Worm (Caenorhabditis elegans) whole organism, midembryonic: Measurements from ENCODE around the gene ugt-53.

ENCODE experiments used
- T22C8.4 ChIP-seq: fragments of 200-800 bp; sonication (Bioruptor generic); IDR thresholded peaks from 2 replicates; pipeline ENCODE4 v1.3.6; 2022; ENCODE audit warnings: missing genetic modification characterization, missing compliant biosample characterization
- cog-1 ChIP-seq: sonication (generic microtip); optimal IDR thresholded peaks from 2 replicates; lab custom pipeline; 2016; ENCODE audit warnings: missing genetic modification characterization, missing compliant biosample characterization
- flt-1 ChIP-seq: fragments of 200-800 bp; sonication (Bioruptor generic); IDR thresholded peaks from 2 replicates; pipeline ENCODE4 v1.3.6; 2022; ENCODE audit warnings: missing genetic modification characterization, missing compliant biosample characterization
- klf-2 ChIP-seq: fragments of 200-800 bp; sonication (Bioruptor generic); conservative IDR thresholded peaks from 2 replicates; pipeline ENCODE4 v1.3.6; 2022; ENCODE audit warnings: missing genetic modification reagents, missing genetic modification characterization, missing compliant biosample characterization
- med-1 ChIP-seq: sonication (generic microtip); optimal IDR thresholded peaks from 2 replicates; lab custom pipeline; 2017; ENCODE audit warnings: missing genetic modification characterization, mild to moderate bottlenecking, missing compliant biosample characterization, antibody characterized with exemption, missing genetic modification reagents; ENCODE audit not compliant: insufficient read depth
- ref-1 ChIP-seq: fragments of 200-800 bp; sonication (Bioruptor generic); conservative IDR thresholded peaks from 2 replicates; pipeline ENCODE4 v1.3.6; 2022; ENCODE audit warnings: missing genetic modification reagents, missing genetic modification characterization, missing compliant biosample characterization
- tab-1 ChIP-seq: fragments of 200-800 bp; sonication (Bioruptor generic); IDR thresholded peaks from 2 replicates; pipeline ENCODE4 v1.3.6; 2022; ENCODE audit warnings: missing genetic modification characterization, missing compliant biosample characterization
- ztf-23 ChIP-seq: fragments of 200-800 bp; sonication (Bioruptor generic); IDR thresholded peaks from 2 replicates; pipeline ENCODE4 v1.3.6; 2022; ENCODE audit warnings: missing genetic modification reagents, missing genetic modification characterization, missing compliant biosample characterization
- ztf-29 ChIP-seq: fragments of 200-800 bp; sonication (Bioruptor generic); IDR thresholded peaks from 2 replicates; pipeline ENCODE4 v1.3.6; 2022; ENCODE audit warnings: missing genetic modification reagents, missing genetic modification characterization, missing compliant biosample characterization

The ugt-53 gene

DNA sequence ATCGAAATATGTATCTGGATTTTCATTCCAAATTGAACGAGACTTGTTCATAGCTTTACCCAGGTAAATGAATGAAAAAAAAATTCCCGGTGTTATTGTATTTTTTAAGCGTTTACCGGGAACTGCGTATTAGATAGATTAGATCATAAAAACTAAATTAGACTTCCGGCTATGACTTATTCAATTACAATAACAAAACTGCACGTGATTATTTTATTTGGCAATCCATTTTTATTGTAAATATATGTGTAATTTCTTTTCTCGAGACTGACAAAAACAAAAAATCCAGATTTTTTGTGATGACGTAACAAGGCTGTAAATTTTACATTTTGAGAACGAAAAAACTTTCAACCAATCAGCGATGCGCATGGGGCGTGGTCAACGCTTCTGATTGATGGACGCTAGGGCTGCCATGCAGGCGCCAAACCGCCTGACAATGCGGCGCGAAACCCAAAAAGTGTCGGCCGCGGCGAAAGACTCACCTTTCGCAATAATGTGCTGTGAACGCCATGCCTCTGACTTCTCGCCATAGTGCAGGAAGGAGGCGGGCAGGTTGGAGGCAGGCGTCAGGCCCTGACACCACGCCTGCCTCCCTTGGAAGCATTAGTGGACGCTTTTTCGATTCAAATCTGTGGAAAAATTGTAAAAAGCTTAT, 27.4 kb upstream of the ugt-53 start, which contains the start of gene srh-36:
TSS of gene srh-36 (minus strand) at position 51 of the 655 bp plus-strand sequence.
- TF ChIP-seq T22C8.4 (GFP tag; lab: Robert Waterston, UW) (no peak), cog-1 (no peak)

DNA sequence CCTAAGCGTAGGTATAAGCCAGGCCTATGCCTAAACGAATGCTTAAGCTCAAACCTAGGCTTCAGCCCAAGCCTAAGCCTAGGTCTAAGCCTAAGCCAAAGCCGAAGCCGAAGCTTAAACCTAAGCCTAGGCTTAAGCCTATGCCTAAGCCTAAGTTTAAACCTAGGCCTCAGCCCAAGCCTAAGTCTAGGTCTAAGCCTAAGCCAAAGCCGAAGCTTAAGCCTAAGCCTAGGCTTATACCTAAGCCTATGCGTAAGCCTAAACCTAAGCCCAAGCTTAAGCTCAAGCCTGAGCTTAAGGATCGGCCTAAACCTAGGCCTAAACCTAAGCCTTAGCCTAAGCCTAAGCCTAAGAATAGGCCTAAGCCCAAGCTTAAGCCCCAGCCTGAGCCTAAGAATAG, 23.2 kb upstream of the ugt-53 start:
- no peak for TF ChIP-seq med-1 (GFP tag; lab: Kevin White, UChicago)
- TF ChIP-seq ztf-29 (GFP tag; lab: Robert Waterston, UW) = 0 out of 2 replicates have a peak, but pooled peaks have one; percentile 16

DNA sequence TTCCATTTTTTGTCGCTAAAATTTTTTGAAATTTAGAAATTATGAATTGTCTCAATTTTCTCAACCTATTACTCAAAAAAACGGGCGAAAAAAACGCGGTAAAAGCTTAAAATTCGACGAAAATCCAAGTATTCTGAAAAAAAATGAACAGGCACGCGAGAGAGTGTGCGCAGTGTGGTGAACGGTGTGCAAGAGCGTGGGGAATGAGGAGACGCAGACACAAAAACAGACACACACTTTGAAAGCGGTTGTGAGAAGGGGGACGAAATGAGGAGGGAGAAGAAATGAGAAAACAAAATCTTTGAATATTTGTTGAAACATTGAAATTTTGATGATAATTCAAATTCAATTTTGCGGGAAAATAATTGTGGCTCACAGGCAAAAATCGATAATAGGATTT, 22.3 kb upstream of the ugt-53 start, which contains the start of gene T03D3.5:
TSS of gene T03D3.5 (minus strand) at position 21 of the 400 bp plus-strand sequence.
- no peak for TF ChIP-seq T22C8.4 (GFP tag; lab: Robert Waterston, UW)
- TF ChIP-seq ztf-23 (GFP tag; lab: Robert Waterston, UW) = no peak
- TF ChIP-seq flt-1 (GFP tag; lab: Robert Waterston, UW) = no peak
- no peak for TF ChIP-seq cog-1
- TF ChIP-seq ref-1 (GFP tag; lab: Robert Waterston, UW) = no peak
- no peak for TF ChIP-seq klf-2 (GFP tag; lab: Robert Waterston, UW)
- TF ChIP-seq ztf-29 (GFP tag; lab: Robert Waterston, UW) = no peak
- TF ChIP-seq tab-1 (GFP tag; lab: Robert Waterston, UW) = no peak
- no peak for TF ChIP-seq med-1 (GFP tag; lab: Kevin White, UChicago)

DNA sequence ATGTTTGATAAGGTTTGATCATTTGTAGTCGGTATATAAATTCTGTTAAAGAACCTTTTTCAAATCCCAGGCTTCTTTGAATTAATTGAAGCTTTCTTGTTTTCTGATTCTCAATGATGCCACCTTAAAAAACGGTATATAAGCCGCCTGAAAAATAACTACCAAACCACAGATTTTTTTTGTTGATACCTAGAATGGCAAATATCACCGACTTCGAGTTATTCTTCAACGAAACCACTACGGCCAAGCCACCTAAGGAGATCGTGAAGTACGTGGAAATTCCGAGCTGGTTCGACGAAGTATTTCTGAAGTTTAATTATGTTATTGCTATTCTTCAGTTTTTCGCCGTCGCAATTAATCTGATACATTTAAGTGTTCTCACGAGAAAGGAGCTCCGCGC, 18.3 kb upstream of the ugt-53 start, which contains the start of gene srw-2:
TSS of gene srw-2 (plus strand) at position 62 of the 400 bp plus-strand sequence.
- TF ChIP-seq tab-1 (GFP tag; lab: Robert Waterston, UW) (no peak), flt-1 (GFP tag; lab: Robert Waterston, UW) (no peak), cog-1 (no peak)

- TF ChIP-seq klf-2 (GFP tag; lab: Robert Waterston, UW) (no peak), tab-1 (GFP tag; lab: Robert Waterston, UW) (no peak), med-1 (GFP tag; lab: Kevin White, UChicago) (no peak), cog-1 (no peak), ztf-29 (GFP tag; lab: Robert Waterston, UW) (no peak), T22C8.4 (GFP tag; lab: Robert Waterston, UW) (no peak), ref-1 (GFP tag; lab: Robert Waterston, UW) (no peak), flt-1 (GFP tag; lab: Robert Waterston, UW) (no peak), ztf-23 (GFP tag; lab: Robert Waterston, UW) (no peak)
Observed at ce11 chrV:2832666-2833065, 16.5 kb upstream of the ugt-53 start, which contains the start of gene srj-50. srj-50 (plus strand) TSS chrV:2832966.

DNA sequence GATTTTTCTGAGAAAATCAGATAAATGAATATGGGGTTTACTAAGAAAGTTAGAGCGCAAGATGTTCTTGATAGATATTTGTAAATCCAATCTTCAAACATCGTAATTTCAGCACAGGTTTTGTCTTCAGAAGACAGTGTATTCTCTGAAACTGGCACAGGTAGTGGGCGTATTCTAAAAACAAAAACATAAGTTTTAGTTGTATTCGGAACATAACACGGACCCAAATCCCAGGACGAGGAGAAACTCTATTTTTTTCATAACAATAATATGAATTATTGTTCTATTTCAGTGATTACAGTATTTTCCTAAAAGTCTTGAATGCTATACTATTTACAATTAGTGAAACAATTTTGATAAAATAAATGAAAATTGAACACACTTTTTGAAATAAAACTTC, 12.6 kb upstream of the ugt-53 start, which contains the start of gene srj-45:
TSS of gene srj-45 (minus strand) at position 101 of the 400 bp plus-strand sequence.
- no peak for TF ChIP-seq klf-2 (GFP tag; lab: Robert Waterston, UW)
- no peak for TF ChIP-seq ztf-23 (GFP tag; lab: Robert Waterston, UW)
- no peak for TF ChIP-seq ref-1 (GFP tag; lab: Robert Waterston, UW)
- TF ChIP-seq flt-1 (GFP tag; lab: Robert Waterston, UW) = no peak
- TF ChIP-seq med-1 (GFP tag; lab: Kevin White, UChicago) = no peak
- TF ChIP-seq ztf-29 (GFP tag; lab: Robert Waterston, UW) = no peak
- TF ChIP-seq cog-1 = no peak
- no peak for TF ChIP-seq tab-1 (GFP tag; lab: Robert Waterston, UW)
- no peak for TF ChIP-seq T22C8.4 (GFP tag; lab: Robert Waterston, UW)

- no peak for TF ChIP-seq flt-1 (GFP tag; lab: Robert Waterston, UW)
- no peak for TF ChIP-seq med-1 (GFP tag; lab: Kevin White, UChicago)
- no peak for TF ChIP-seq ztf-23 (GFP tag; lab: Robert Waterston, UW)
- no peak for TF ChIP-seq ztf-29 (GFP tag; lab: Robert Waterston, UW)
- no peak for TF ChIP-seq ref-1 (GFP tag; lab: Robert Waterston, UW)
- TF ChIP-seq tab-1 (GFP tag; lab: Robert Waterston, UW) = no peak
- no peak for TF ChIP-seq T22C8.4 (GFP tag; lab: Robert Waterston, UW)
- TF ChIP-seq cog-1 = no peak
- TF ChIP-seq klf-2 (GFP tag; lab: Robert Waterston, UW) = no peak
Observed at ce11 chrV:2845771-2846170, 3.4 kb upstream of the ugt-53 start, which contains the start of gene srj-44. srj-44 (minus strand) TSS chrV:2845871.

DNA sequence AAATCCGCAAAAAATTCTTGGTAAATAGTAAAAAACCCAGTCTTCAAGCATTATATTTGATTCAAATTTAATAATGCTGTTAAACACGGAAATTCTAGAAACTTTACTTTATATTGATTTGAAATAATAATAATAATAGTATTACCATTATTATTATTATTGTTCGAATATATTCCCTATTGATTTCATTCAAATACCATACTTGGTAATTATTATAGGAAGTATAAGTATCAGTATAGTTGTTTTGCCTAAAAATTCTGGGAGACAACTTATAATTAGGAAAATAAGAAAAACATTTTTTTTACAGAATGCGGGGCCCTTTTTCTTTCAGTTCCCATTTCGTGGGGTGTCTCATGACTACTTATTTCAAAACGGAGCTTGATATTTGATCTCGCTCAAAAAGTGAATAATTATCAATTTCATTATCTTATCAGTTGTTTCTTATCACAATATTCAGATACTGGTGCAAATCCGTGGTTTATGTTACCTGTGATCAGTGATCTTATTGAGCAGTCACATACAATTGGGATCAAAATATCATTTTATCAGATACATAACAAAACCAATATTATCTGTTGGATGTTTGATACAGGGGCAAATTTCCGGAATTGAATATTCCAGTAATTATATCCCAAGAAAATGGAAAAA, 729 bp upstream of the ugt-53 start, which contains the start of gene srj-49:
TSS of gene srj-49 (minus strand) at position 51 of the 648 bp plus-strand sequence.
- TF ChIP-seq T22C8.4 (GFP tag; lab: Robert Waterston, UW) = no peak
- no peak for TF ChIP-seq med-1 (GFP tag; lab: Kevin White, UChicago)
- no peak for TF ChIP-seq ztf-29 (GFP tag; lab: Robert Waterston, UW)
- no peak for TF ChIP-seq cog-1
- no peak for TF ChIP-seq tab-1 (GFP tag; lab: Robert Waterston, UW)
- no peak for TF ChIP-seq ztf-23 (GFP tag; lab: Robert Waterston, UW)
- TF ChIP-seq flt-1 (GFP tag; lab: Robert Waterston, UW) = no peak
- TF ChIP-seq klf-2 (GFP tag; lab: Robert Waterston, UW) = no peak
- TF ChIP-seq ref-1 (GFP tag; lab: Robert Waterston, UW) = no peak

- TF ChIP-seq ref-1 (GFP tag; lab: Robert Waterston, UW) (no peak), T22C8.4 (GFP tag; lab: Robert Waterston, UW) (no peak), klf-2 (GFP tag; lab: Robert Waterston, UW) (no peak), tab-1 (GFP tag; lab: Robert Waterston, UW) (no peak), cog-1 (no peak), ztf-29 (GFP tag; lab: Robert Waterston, UW) (no peak)
Observed at ce11 chrV:2855473-2855872, 6.3 kb downstream of the ugt-53 start, which contains the start of gene srj-57. srj-57 (minus strand) TSS chrV:2855573.
